Worm (Caenorhabditis elegans): ENCODE measurements around the gene set-19.

DNA sequence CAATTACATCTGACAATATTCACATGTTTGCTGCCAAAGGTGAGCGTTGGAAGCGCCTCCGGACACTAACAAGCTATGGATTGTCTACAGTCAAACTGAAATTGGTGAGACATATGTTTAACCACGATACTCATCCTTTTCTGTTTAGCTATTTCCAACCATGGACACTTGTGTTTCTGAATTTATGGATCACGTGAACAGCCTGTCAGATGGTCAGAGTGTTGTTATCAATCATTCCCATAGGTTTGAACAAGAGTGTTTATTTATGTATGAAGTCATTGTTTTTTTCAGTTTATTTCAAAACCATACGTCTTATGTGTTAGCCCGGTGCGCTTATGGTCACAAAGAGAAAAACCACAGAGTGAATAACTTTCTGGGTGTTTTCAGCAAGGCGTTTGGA lies 35.3 kb upstream of the set-19 start:
- TF ChIP-seq ama-1 (optimal IDR thresholded peaks at IDR 0.05) (no peak), hnd-1 (tag; optimal IDR thresholded peaks at IDR 0.05) (no peak), flt-1 (GFP tag; IDR thresholded peaks at IDR 0.05) (no peak), F13C5.2 (tag; optimal IDR thresholded peaks at IDR 0.05) (no peak), hmbx-1 (tag; optimal IDR thresholded peaks at IDR 0.05) (no peak), scrt-1 (GFP tag; IDR thresholded peaks at IDR 0.05) (no peak), tra-4 (tag; optimal IDR thresholded peaks at IDR 0.05) (no peak)
